Worm (Caenorhabditis elegans): Measurements from ENCODE around the gene C15F1.5.
A peak's percentile ranks its signal among the peaks of the same experiment; 100 is the strongest.

The C15F1.5 gene

DNA sequence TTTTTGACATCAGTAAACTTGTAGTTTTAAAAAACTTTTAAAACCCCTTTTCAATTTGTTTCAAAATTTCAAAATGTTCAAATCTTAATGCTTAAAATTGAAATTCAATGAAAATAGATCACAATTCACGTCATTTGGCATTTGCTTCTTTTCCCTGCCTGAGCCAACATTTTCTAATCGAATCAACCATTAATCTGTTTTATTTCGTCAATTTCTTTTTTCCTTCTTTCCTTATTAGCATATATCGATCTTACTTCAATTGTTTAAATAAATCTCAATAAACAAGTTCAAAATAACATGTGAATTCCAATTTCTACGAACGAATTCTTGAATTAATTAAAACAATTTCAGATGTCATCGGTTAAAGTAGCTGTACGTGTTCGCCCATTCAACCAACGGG is 25.2 kb upstream of the C15F1.5 start:
- TF ChIP-seq sox-4 (tag; optimal IDR thresholded peaks at IDR 0.05) (no peak), ama-1 (optimal IDR thresholded peaks at IDR 0.05) (no peak), zip-4 (GFP tag; optimal IDR thresholded peaks at IDR 0.05) (no peak), mep-1 (tag; optimal IDR thresholded peaks at IDR 0.05) (peak; percentile 4), C16A3.4 (tag; optimal IDR thresholded peaks at IDR 0.05) (no peak), nhr-28 (tag; optimal IDR thresholded peaks at IDR 0.05) (no peak), nhr-76 (tag; optimal IDR thresholded peaks at IDR 0.05) (no peak), C34B4.2 (tag; optimal IDR thresholded peaks at IDR 0.05) (no peak), skn-1 (tag; optimal IDR thresholded peaks at IDR 0.05) (no peak), ceh-63 (GFP tag; optimal IDR thresholded peaks at IDR 0.05) (peak; percentile 61), ceh-8 (GFP tag; optimal IDR thresholded peaks at IDR 0.05) (peak; percentile 77), lin-14 (GFP tag; optimal IDR thresholded peaks at IDR 0.05) (no peak), pax-3 (tag; optimal IDR thresholded peaks at IDR 0.05) (no peak), pag-3 (tag; optimal IDR thresholded peaks at IDR 0.05; ENCODE audit: borderline replicate concordance, insufficient read depth) (no peak), rnt-1 (tag; optimal IDR thresholded peaks at IDR 0.05) (no peak), mdl-1 (tag; optimal IDR thresholded peaks at IDR 0.05) (no peak), nhr-90 (tag; optimal IDR thresholded peaks at IDR 0.05; ENCODE audit: poor library complexity) (no peak), pqm-1 (tag; optimal IDR thresholded peaks at IDR 0.05) (no peak), swsn-7 (tag; optimal IDR thresholded peaks at IDR 0.05) (no peak)

ce11 chrII:6994677-6995076 is 24.3 kb upstream of the C15F1.5 start, which contains the start of gene unc-104:
unc-104 (plus strand) TSS chrII:6994987.
- TF ChIP-seq vab-15 (tag; optimal IDR thresholded peaks at IDR 0.05) (no peak), zag-1 (tag; optimal IDR thresholded peaks at IDR 0.05) (peak; percentile 14), Y116A8C.19 (tag; optimal IDR thresholded peaks at IDR 0.05; ENCODE audit: borderline replicate concordance) (no peak), nhr-71 (tag; optimal IDR thresholded peaks at IDR 0.05) (peak; percentile 21), lsy-2 (tag; optimal IDR thresholded peaks at IDR 0.05) (peak in 1 of 2 experiments; percentile 19), aly-2 (tag; optimal IDR thresholded peaks at IDR 0.05) (no peak), efl-1 (optimal IDR thresholded peaks at IDR 0.05) (no peak), efl-1 (GFP tag; optimal IDR thresholded peaks at IDR 0.05 in 1 of 2) (no peak), mep-1 (tag; optimal IDR thresholded peaks at IDR 0.05) (peak; percentile 1), C34B4.2 (tag; optimal IDR thresholded peaks at IDR 0.05) (no peak), lir-3 (tag; optimal IDR thresholded peaks at IDR 0.05; ENCODE audit: poor library complexity) (no peak), lin-14 (GFP tag; optimal IDR thresholded peaks at IDR 0.05) (peak; percentile 71), aha-1 (tag; optimal IDR thresholded peaks at IDR 0.05) (no peak), skn-1 (tag; optimal IDR thresholded peaks at IDR 0.05) (no peak), nhr-47 (tag; optimal IDR thresholded peaks at IDR 0.05) (peak; percentile 12), nhr-77 (tag; optimal IDR thresholded peaks at IDR 0.05) (no peak)

DNA sequence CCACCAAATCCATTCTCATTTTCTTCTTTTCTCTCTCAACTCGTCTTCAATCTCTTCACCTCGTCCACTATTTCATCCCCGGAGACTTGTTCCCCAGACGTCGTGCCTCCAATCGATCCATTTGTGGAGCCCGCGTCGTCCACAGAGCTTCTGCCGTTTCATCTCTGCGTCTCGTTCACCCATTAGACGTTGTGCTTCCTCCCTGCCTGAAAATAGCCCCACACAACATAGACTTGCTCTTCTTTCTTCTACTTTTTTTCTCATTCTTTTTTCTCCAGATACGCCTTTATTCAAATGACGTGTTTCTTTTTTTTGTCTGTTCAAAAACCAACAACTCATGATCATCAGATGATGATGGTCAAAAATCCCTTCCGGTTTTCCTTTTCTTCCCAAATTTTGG is 22.5 kb upstream of the C15F1.5 start:
- TF ChIP-seq lin-15B (tag; optimal IDR thresholded peaks at IDR 0.05) (no peak), egl-13 (tag; optimal IDR thresholded peaks at IDR 0.05) (peak; percentile 55), swsn-7 (tag; optimal IDR thresholded peaks at IDR 0.05) (peak; percentile 61), aly-2 (tag; optimal IDR thresholded peaks at IDR 0.05) (no peak), hlh-17 (GFP tag; optimal IDR thresholded peaks at IDR 0.05; ENCODE audit: borderline replicate concordance) (no peak), efl-3 (GFP tag; optimal IDR thresholded peaks at IDR 0.05) (no peak), unc-86 (tag; optimal IDR thresholded peaks at IDR 0.05) (peak; percentile 79), ceh-88 (GFP tag; IDR thresholded peaks at IDR 0.05) (no peak), C34B4.2 (tag; optimal IDR thresholded peaks at IDR 0.05) (no peak), unc-30 (tag; optimal IDR thresholded peaks at IDR 0.05) (no peak), mdl-1 (tag; optimal IDR thresholded peaks at IDR 0.05) (no peak), nhr-85 (tag) (no peak), nhr-19 (GFP tag; conservative IDR thresholded peaks at IDR 0.05) (no peak), pax-3 (tag; optimal IDR thresholded peaks at IDR 0.05) (peak; percentile 43), nhr-76 (tag; optimal IDR thresholded peaks at IDR 0.05) (no peak), irx-1 (tag; optimal IDR thresholded peaks at IDR 0.05) (peak; percentile 37), hlh-4 (tag; optimal IDR thresholded peaks at IDR 0.05) (no peak), elt-3 (tag; optimal IDR thresholded peaks at IDR 0.05) (no peak), nhr-47 (tag; optimal IDR thresholded peaks at IDR 0.05) (peak; percentile 64), unc-62 (GFP tag; optimal IDR thresholded peaks at IDR 0.05) (no peak), lin-35 (GFP tag; optimal IDR thresholded peaks at IDR 0.05) (peak in 1 of 2 experiments; percentile 41), ceh-82 (tag; optimal IDR thresholded peaks at IDR 0.05) (peak; percentile 45 to 64 (median 57)), fos-1 (tag; optimal IDR thresholded peaks at IDR 0.05) (no peak), fkh-8 (tag; optimal IDR thresholded peaks at IDR 0.05) (peak; percentile 85), sptf-1 (tag; optimal IDR thresholded peaks at IDR 0.05) (no peak), lin-39 (tag; optimal IDR thresholded peaks at IDR 0.05) (no peak), Y116A8C.19 (tag; optimal IDR thresholded peaks at IDR 0.05; ENCODE audit: borderline replicate concordance) (no peak)

All from whole organism, L1 larva.